Fruit fly (Drosophila melanogaster): ENCODE measurements around the gene CG13855.

DNA sequence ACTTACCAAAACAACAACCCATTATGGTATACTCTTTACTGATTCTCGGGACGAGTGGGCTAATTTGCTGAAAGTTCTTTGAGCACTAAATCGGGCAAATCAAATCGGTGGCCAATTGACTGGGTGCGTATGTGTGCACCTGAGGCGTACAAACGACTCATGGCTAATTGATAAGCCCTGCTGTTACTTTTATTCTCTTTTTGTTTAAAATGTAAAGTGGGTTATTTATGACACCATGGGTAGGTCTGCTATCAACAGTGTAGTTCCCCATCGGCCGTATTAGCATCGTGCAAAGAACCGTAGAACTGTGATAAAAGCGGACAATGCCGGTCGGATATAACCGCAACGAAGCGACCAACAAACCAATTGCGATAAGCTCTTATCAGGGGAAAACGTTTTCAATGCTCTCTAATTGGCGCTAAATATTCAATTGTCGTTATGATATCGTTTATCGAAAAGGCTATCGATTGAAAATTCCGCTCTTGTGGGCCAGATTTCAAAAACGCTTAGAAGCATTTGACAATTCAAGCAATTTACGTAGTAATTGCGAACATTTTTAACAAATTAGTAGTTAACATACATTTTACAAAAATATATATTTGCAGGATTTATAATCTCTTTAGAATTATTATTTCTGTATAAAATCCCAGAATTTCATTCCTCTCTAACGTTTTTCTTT, 41.6 kb downstream of the CG13855 start, which contains the start of gene CG34288:
- TF ChIP-seq pan (optimal IDR thresholded peaks at IDR 0.05) (no peak), EcR (GFP tag; optimal IDR thresholded peaks at IDR 0.05) (no peak), usp (GFP tag; optimal IDR thresholded peaks at IDR 0.05) (no peak)

Data from whole organism.